Worm (Caenorhabditis elegans) whole organism, L2 larva: ENCODE measurements around the gene oac-50.

Experiments
- R02D3.7 ChIP-seq: fragments of 150-350 bp; optimal IDR thresholded peaks from 2 replicates; lab custom pipeline; 2014; ENCODE audit warnings: missing biosample characterization, missing genetic modification characterization
- nhr-237 ChIP-seq: fragments of 150-350 bp; optimal IDR thresholded peaks from 2 replicates; lab custom pipeline; 2014; ENCODE audit warnings: missing biosample characterization, missing genetic modification characterization

- TF ChIP-seq nhr-237 (tag; lab: Kevin White, UChicago) (no peak), R02D3.7 (no peak)
Observed at ce11 chrV:9092209-9092608, 18.9 kb upstream of the oac-50 start, which contains the start of gene T27E4.1.
